Fruit fly (Drosophila melanogaster) whole organism, embryonic: ENCODE measurements around the gene Syt1.

Experiments used
- Adf1 ChIP-seq: fragments of 200-800 bp; sonication (Bioruptor generic); IDR thresholded peaks from 2 replicates; pipeline ENCODE4 v1.3.6; 2022; ENCODE audit warnings: missing biosample characterization, missing genetic modification characterization
- Bdp1 ChIP-seq: fragments of 200-800 bp; sonication (Bioruptor generic); optimal IDR thresholded peaks from 3 replicates; lab custom pipeline; 2016; ENCODE audit warnings: missing biosample characterization, missing genetic modification characterization
- Bgb ChIP-seq: fragments of 200-800 bp; sonication (Bioruptor generic); IDR thresholded peaks from 2 replicates; pipeline ENCODE4 v1.3.6; 2022; ENCODE audit warnings: missing biosample characterization, missing genetic modification characterization; ENCODE audit not compliant: partially characterized antibody
- CG10654 ChIP-seq: fragments of 200-800 bp; sonication (Bioruptor generic); optimal IDR thresholded peaks from 2 replicates; lab custom pipeline; 2016; ENCODE audit warnings: missing biosample characterization, missing genetic modification characterization
- CG10959 ChIP-seq: fragments of 200-800 bp; sonication (Bioruptor generic); IDR thresholded peaks from 2 replicates; pipeline ENCODE4 v1.3.6; 2022; ENCODE audit warnings: missing biosample characterization, missing genetic modification characterization
- CG11085 ChIP-seq: fragments of 200-800 bp; sonication (Bioruptor generic); IDR thresholded peaks from 2 replicates; pipeline ENCODE4 v1.3.6; 2022; ENCODE audit warnings: missing biosample characterization, missing genetic modification characterization
- CG11093 ChIP-seq: fragments of 200-800 bp; sonication (Bioruptor generic); IDR thresholded peaks from 3 replicates; pipeline ENCODE4 v1.3.6; 2022; ENCODE audit warnings: missing biosample characterization, missing genetic modification characterization
- CG11504 ChIP-seq: fragments of 200-800 bp; sonication (Bioruptor generic); optimal IDR thresholded peaks from 3 replicates; lab custom pipeline; 2019; ENCODE audit warnings: missing biosample characterization, mild to moderate bottlenecking, missing genetic modification characterization, moderate library complexity
- CG12219 ChIP-seq: fragments of 200-800 bp; sonication (Bioruptor generic); optimal IDR thresholded peaks from 3 replicates; lab custom pipeline; 2018; ENCODE audit warnings: missing biosample characterization, mild to moderate bottlenecking, missing genetic modification characterization
- CG14014 ChIP-seq: fragments of 200-800 bp; sonication (Bioruptor generic); IDR thresholded peaks from 2 replicates; pipeline ENCODE4 v1.3.6; 2022; ENCODE audit warnings: missing biosample characterization, missing genetic modification characterization
- CG14860 ChIP-seq: fragments of 200-800 bp; sonication (Bioruptor generic); IDR thresholded peaks from 3 replicates; pipeline ENCODE4 v1.3.6; 2022; ENCODE audit warnings: missing biosample characterization, missing genetic modification characterization; ENCODE audit not compliant: partially characterized antibody
- CG1603 ChIP-seq: fragments of 200-800 bp; sonication (Bioruptor generic); optimal IDR thresholded peaks from 2 replicates; lab custom pipeline; 2019; ENCODE audit warnings: missing biosample characterization, mild to moderate bottlenecking, missing genetic modification characterization, moderate library complexity
- CG17385 ChIP-seq: fragments of 200-800 bp; sonication (Bioruptor generic); optimal IDR thresholded peaks from 3 replicates; lab custom pipeline; 2018; ENCODE audit warnings: missing biosample characterization, mild to moderate bottlenecking, missing genetic modification characterization
- CG17802 ChIP-seq: fragments of 200-800 bp; sonication (Bioruptor generic); optimal IDR thresholded peaks from 2 replicates; lab custom pipeline; 2018; ENCODE audit warnings: missing biosample characterization, mild to moderate bottlenecking, missing genetic modification characterization, moderate library complexity
- CG18476 ChIP-seq: fragments of 200-800 bp; sonication (Bioruptor generic); optimal IDR thresholded peaks from 2 replicates; lab custom pipeline; 2016; ENCODE audit warnings: missing biosample characterization, mild to moderate bottlenecking, missing genetic modification characterization
- CG31365 ChIP-seq: fragments of 200-800 bp; sonication (Bioruptor generic); optimal IDR thresholded peaks from 2 replicates; lab custom pipeline; 2018; ENCODE audit warnings: missing biosample characterization, mild to moderate bottlenecking, missing genetic modification characterization
- CG33557 ChIP-seq: fragments of 200-800 bp; sonication (Bioruptor generic); optimal IDR thresholded peaks from 2 replicates; lab custom pipeline; 2019; ENCODE audit warnings: missing biosample characterization, mild to moderate bottlenecking, missing genetic modification characterization, moderate library complexity
- CG3726 ChIP-seq: fragments of 200-800 bp; sonication (Bioruptor generic); IDR thresholded peaks from 3 replicates; pipeline ENCODE4, ENCODE4 v1.3.6; 2022; ENCODE audit warnings: missing biosample characterization, missing genetic modification characterization
- CG6765 ChIP-seq: fragments of 200-800 bp; sonication (Bioruptor generic); optimal IDR thresholded peaks from 3 replicates; lab custom pipeline; 2017; ENCODE audit warnings: missing biosample characterization, mild to moderate bottlenecking, missing genetic modification characterization
- CG6813 ChIP-seq: fragments of 200-800 bp; sonication (Bioruptor generic); optimal IDR thresholded peaks from 2 replicates; lab custom pipeline; 2017; ENCODE audit warnings: missing biosample characterization, missing genetic modification characterization, mild to moderate bottlenecking, moderate library complexity, missing genetic modification reagents
- Deaf1 ChIP-seq: fragments of 200-800 bp; optimal IDR thresholded peaks from 3 replicates; lab custom pipeline; 2019; ENCODE audit warnings: missing biosample characterization, mild to moderate bottlenecking, missing genetic modification characterization, moderate library complexity
- Dip3 ChIP-seq: fragments of 200-800 bp; sonication (Bioruptor generic); optimal IDR thresholded peaks from 3 replicates; lab custom pipeline; 2016; ENCODE audit warnings: missing biosample characterization, missing genetic modification characterization
- Doc2 ChIP-seq: fragments of 200-800 bp; sonication (Bioruptor generic); IDR thresholded peaks from 2 replicates; pipeline ENCODE4 v1.3.6; 2022; ENCODE audit warnings: missing biosample characterization, missing genetic modification characterization
- Doc3 ChIP-seq: fragments of 200-800 bp; sonication (Bioruptor generic); IDR thresholded peaks from 3 replicates; pipeline ENCODE4 v1.3.6; 2022; ENCODE audit warnings: missing biosample characterization, missing genetic modification characterization; ENCODE audit not compliant: partially characterized antibody
- Drgx ChIP-seq: fragments of 200-800 bp; sonication (Bioruptor generic); IDR thresholded peaks from 2 replicates; pipeline ENCODE4 v1.3.6; 2022; ENCODE audit warnings: missing biosample characterization, missing genetic modification characterization
- Elba2 ChIP-seq: fragments of 200-800 bp; sonication (Bioruptor generic); optimal IDR thresholded peaks from 3 replicates; lab custom pipeline; 2016; ENCODE audit warnings: missing biosample characterization, missing genetic modification characterization
- Ets97D ChIP-seq: fragments of 200-800 bp; sonication (Bioruptor generic); optimal IDR thresholded peaks from 3 replicates; lab custom pipeline; 2016; ENCODE audit warnings: missing biosample characterization, missing genetic modification characterization
- HmgD ChIP-seq: fragments of 200-800 bp; sonication (Bioruptor generic); optimal IDR thresholded peaks from 3 replicates; lab custom pipeline; 2016; ENCODE audit warnings: missing biosample characterization, missing genetic modification characterization
- Hmx ChIP-seq: fragments of 200-800 bp; sonication (Bioruptor generic); optimal IDR thresholded peaks from 2 replicates; lab custom pipeline; 2016; ENCODE audit warnings: missing biosample characterization, missing genetic modification characterization
- Mad ChIP-seq: fragments of 200-800 bp; sonication (Bioruptor generic); optimal IDR thresholded peaks from 2 replicates; lab custom pipeline; 2016; ENCODE audit warnings: missing biosample characterization, missing genetic modification characterization
- Pdp1 ChIP-seq, 2 experiments: fragments of 200-800 bp; sonication (Bioruptor generic); optimal IDR thresholded peaks; 3 replicates each; lab custom pipeline; 2016; ENCODE audit warnings: missing biosample characterization in 2 of 2, missing genetic modification characterization in 2 of 2, mild to moderate bottlenecking in 1 of 2, moderate library complexity in 1 of 2
- Rx ChIP-seq: fragments of 200-800 bp; sonication (Bioruptor generic); IDR thresholded peaks from 2 replicates; pipeline ENCODE4 v1.3.6; 2022; ENCODE audit warnings: missing biosample characterization, missing genetic modification characterization
- ac ChIP-seq: fragments of 200-800 bp; sonication (Bioruptor generic); optimal IDR thresholded peaks from 3 replicates; lab custom pipeline; 2017; ENCODE audit warnings: missing biosample characterization, mild to moderate bottlenecking, missing genetic modification characterization
- al ChIP-seq: fragments of 200-800 bp; sonication (Bioruptor generic); IDR thresholded peaks from 2 replicates; pipeline ENCODE4 v1.3.6; 2022; ENCODE audit warnings: missing biosample characterization, missing genetic modification characterization
- ap ChIP-seq: fragments of 200-800 bp; sonication (Bioruptor generic); IDR thresholded peaks from 2 replicates; pipeline ENCODE4 v1.3.6; 2022; ENCODE audit warnings: missing biosample characterization, missing genetic modification characterization
- chn ChIP-seq: fragments of 200-800 bp; sonication (Bioruptor generic); optimal IDR thresholded peaks from 2 replicates; lab custom pipeline; 2016; ENCODE audit warnings: missing biosample characterization, missing genetic modification characterization
- cwo ChIP-seq: fragments of 200-800 bp; sonication (Bioruptor generic); optimal IDR thresholded peaks from 3 replicates; lab custom pipeline; 2017; ENCODE audit warnings: missing biosample characterization, missing genetic modification characterization, mild to moderate bottlenecking, moderate library complexity, missing genetic modification reagents
- dan ChIP-seq: fragments of 200-800 bp; sonication (Bioruptor generic); IDR thresholded peaks from 2 replicates; pipeline ENCODE4 v1.3.6; 2022; ENCODE audit warnings: missing biosample characterization, missing genetic modification characterization
- dati ChIP-seq: fragments of 200-800 bp; sonication (Bioruptor generic); IDR thresholded peaks from 2 replicates; pipeline ENCODE4 v1.3.6; 2022; ENCODE audit warnings: missing biosample characterization, missing genetic modification characterization
- dpn ChIP-seq, 2 experiments: fragments of 200-800 bp; sonication (Bioruptor generic); optimal IDR thresholded peaks; 3 replicates each; lab custom pipeline; 2016; ENCODE audit warnings: missing biosample characterization in 2 of 2, missing genetic modification characterization in 2 of 2
- eve ChIP-seq, 2 experiments: fragments of >200 bp; optimal IDR thresholded peaks; 2 replicates each; lab custom pipeline; 2017; ENCODE audit warnings: missing biosample characterization in 2 of 2, missing genetic modification characterization in 2 of 2
- hth ChIP-seq: fragments of >200 bp; optimal IDR thresholded peaks from 2 replicates; lab custom pipeline; 2017; ENCODE audit warnings: inconsistent platforms
- ind ChIP-seq: fragments of 200-800 bp; sonication (Bioruptor generic); optimal IDR thresholded peaks from 3 replicates; lab custom pipeline; 2016; ENCODE audit warnings: missing biosample characterization, missing genetic modification characterization
- lab ChIP-seq: fragments of 200-800 bp; sonication (Bioruptor generic); optimal IDR thresholded peaks from 3 replicates; lab custom pipeline; 2017; ENCODE audit warnings: missing biosample characterization, missing genetic modification characterization, mild to moderate bottlenecking, moderate library complexity, missing genetic modification reagents
- pros ChIP-seq: fragments of 200-800 bp; sonication (Bioruptor generic); optimal IDR thresholded peaks from 3 replicates; lab custom pipeline; 2019; ENCODE audit warnings: missing biosample characterization, mild to moderate bottlenecking, missing genetic modification characterization, moderate library complexity
- sisA ChIP-seq: fragments of 200-800 bp; sonication (Bioruptor generic); IDR thresholded peaks from 2 replicates; pipeline ENCODE4 v1.3.6; 2022; ENCODE audit warnings: missing biosample characterization, missing genetic modification characterization
- tll ChIP-seq, 2 experiments: fragments of 200-800 bp in 1 of 2; fragments of >200 bp in 1 of 2; sonication (Bioruptor generic) in 1 of 2; optimal IDR thresholded peaks; 2 replicates each; lab custom pipeline; 2017 to 2019; ENCODE audit warnings: missing biosample characterization in 2 of 2, missing genetic modification characterization in 2 of 2, mild to moderate bottlenecking in 1 of 2, moderate library complexity in 1 of 2
- tna ChIP-seq: fragments of 200-800 bp; sonication (Bioruptor generic); IDR thresholded peaks from 2 replicates; pipeline ENCODE4 v1.3.6; 2022; ENCODE audit warnings: missing biosample characterization, missing genetic modification characterization; ENCODE audit not compliant: partially characterized antibody
- twi ChIP-seq: fragments of 200-800 bp; optimal IDR thresholded peaks from 2 replicates; lab custom pipeline; 2019; ENCODE audit warnings: missing biosample characterization, mild to moderate bottlenecking, missing genetic modification characterization, moderate library complexity

The Syt1 gene

DNA sequence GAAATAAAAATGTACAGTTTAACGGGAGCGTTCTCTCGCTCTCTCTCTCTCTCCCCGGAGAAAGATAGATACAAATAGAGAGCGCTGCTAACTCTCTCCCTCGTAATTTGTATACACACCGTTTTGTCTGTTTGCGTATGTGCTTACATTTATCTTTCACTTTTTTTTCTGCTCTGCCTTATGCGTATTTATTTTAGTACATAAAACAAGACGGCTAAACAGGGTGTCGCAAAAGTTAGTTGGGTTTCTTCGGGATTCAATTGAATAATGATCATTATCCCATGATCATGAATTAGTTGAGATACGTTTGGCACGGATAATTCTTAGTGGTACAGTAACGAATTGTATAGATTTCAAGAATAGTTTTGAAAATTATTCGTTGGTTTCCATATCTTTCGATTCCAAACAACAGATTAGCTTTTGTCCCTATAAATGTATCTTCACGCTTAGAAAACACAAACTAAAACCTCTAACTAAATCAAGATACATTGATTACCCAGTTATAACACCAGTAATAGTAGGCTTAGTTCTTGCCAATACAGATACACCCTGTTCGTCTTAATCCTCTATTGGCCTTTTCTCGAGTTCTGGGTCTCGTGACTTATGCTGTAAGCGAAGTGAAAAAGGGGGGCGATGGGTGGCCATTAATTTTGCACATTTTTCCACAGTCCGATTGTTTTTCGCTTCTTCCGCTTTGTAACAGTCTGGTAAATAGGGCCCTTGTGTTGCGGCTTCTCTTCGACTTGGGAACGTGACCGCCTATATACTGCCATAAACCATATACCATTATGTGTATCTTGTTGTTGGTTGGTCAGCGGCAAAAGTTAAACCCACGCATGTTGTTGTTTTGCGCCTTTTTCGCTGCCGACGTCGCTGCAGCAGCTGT is 45.1 kb downstream of the Syt1 start (continued):
- TF ChIP-seq CG14014 (GFP tag; lab: Robert Waterston, UW) = no peak
- no peak for TF ChIP-seq CG11085 (GFP tag; lab: Robert Waterston, UW)
- no peak for TF ChIP-seq CG10959 (GFP tag; lab: Robert Waterston, UW)
- TF ChIP-seq Dip3 (GFP tag; lab: Kevin White, UChicago) = peak; percentile 77
- no peak for TF ChIP-seq Bgb (GFP tag; lab: Robert Waterston, UW)
- peak; percentile 20 for TF ChIP-seq Bdp1 (GFP tag; lab: Kevin White, UChicago)
- peak; percentile 39 for TF ChIP-seq CG18476
- TF ChIP-seq Elba2 (GFP tag; lab: Kevin White, UChicago) = no peak
- no peak for TF ChIP-seq dan (GFP tag; lab: Robert Waterston, UW)
- TF ChIP-seq Drgx (GFP tag; lab: Robert Waterston, UW) = no peak
- peak; percentile 58 for TF ChIP-seq pros
- peak; percentile 90 for TF ChIP-seq lab (GFP tag; lab: Kevin White, UChicago)
- TF ChIP-seq cwo (GFP tag; lab: Kevin White, UChicago) = peak; percentile 95
- TF ChIP-seq ind (GFP tag; lab: Kevin White, UChicago) = peak; percentile 81
- no peak for TF ChIP-seq ap (GFP tag; lab: Robert Waterston, UW)
- TF ChIP-seq tna (GFP tag; lab: Robert Waterston, UW) = no peak
- TF ChIP-seq sisA = no peak
- TF ChIP-seq CG6765 (GFP tag; lab: Kevin White, UChicago) = peak; percentile 90
- TF ChIP-seq twi (tag; lab: Kevin White, UChicago) = peak; percentile 54
- no peak for TF ChIP-seq hth (lab: Kevin White, UChicago)
- TF ChIP-seq Ets97D = no peak
- peak; percentile 77 for TF ChIP-seq CG17385 (GFP tag; lab: Kevin White, UChicago)
- TF ChIP-seq Deaf1 (tag; lab: Kevin White, UChicago) = peak; percentile 50
- TF ChIP-seq CG10654 (GFP tag; lab: Kevin White, UChicago) = peak; percentile 57
- TF ChIP-seq CG31365 (tag; lab: Kevin White, UChicago) = peak; percentile 73
- peak; percentile 77 for TF ChIP-seq CG33557 (GFP tag; lab: Kevin White, UChicago)
- TF ChIP-seq Hmx (GFP tag; lab: Kevin White, UChicago) = peak; percentile 77
- TF ChIP-seq Doc3 (GFP tag; lab: Robert Waterston, UW) = no peak
- TF ChIP-seq Rx (GFP tag; lab: Robert Waterston, UW) = no peak
- TF ChIP-seq CG12219 (GFP tag; lab: Kevin White, UChicago) = peak; percentile 79
- no peak for TF ChIP-seq CG11093 (GFP tag; lab: Robert Waterston, UW)
- TF ChIP-seq dati = no peak
- no peak for TF ChIP-seq CG17802
- no peak for TF ChIP-seq CG14860
- peak; percentile 18 for TF ChIP-seq HmgD
- TF ChIP-seq Adf1 (GFP tag; lab: Robert Waterston, UW) = no peak
- no peak for TF ChIP-seq ac (GFP tag; lab: Kevin White, UChicago)
- TF ChIP-seq eve (GFP tag; optimal IDR thresholded peaks at IDR 0.05; lab: Kevin White, UChicago) = no peak
- TF ChIP-seq CG11504 (tag; lab: Kevin White, UChicago) = peak; percentile 85
- no peak for TF ChIP-seq Doc2 (GFP tag; lab: Robert Waterston, UW)
- TF ChIP-seq al (GFP tag; lab: Robert Waterston, UW) = no peak
- TF ChIP-seq chn (GFP tag; lab: Kevin White, UChicago) = peak; percentile 49
- TF ChIP-seq tll (GFP tag; optimal IDR thresholded peaks at IDR 0.05; lab: Kevin White, UChicago) = peak in 1 of 2 experiments; percentile 67
- TF ChIP-seq CG1603 (tag; lab: Kevin White, UChicago) = peak; percentile 65
- TF ChIP-seq CG3726 (GFP tag; lab: Robert Waterston, UW) = no peak
- TF ChIP-seq dpn (GFP tag; optimal IDR thresholded peaks at IDR 0.05; lab: Kevin White, UChicago) = peak; percentile 74 to 78
- TF ChIP-seq Mad (GFP tag; lab: Kevin White, UChicago) = peak; percentile 42
- peak; percentile 79 for TF ChIP-seq CG6813 (GFP tag; lab: Kevin White, UChicago)
- peak; percentile 52 to 70 for TF ChIP-seq Pdp1 (GFP tag; optimal IDR thresholded peaks at IDR 0.05; lab: Kevin White, UChicago)
